Worm (Caenorhabditis elegans): ENCODE results near the gene exos-9.

exos-9 gene

ce11 chrIII:7184022-7184421, 13.9 kb downstream of the exos-9 start, which contains the start of gene yju-2 (continued):
- TF ChIP-seq snpc-4 (GFP tag; optimal IDR thresholded peaks at IDR 0.05), result peak; percentile 31
- TF ChIP-seq snpc-4 (tag; optimal IDR thresholded peaks at IDR 0.05), result peak in 2 of 4 experiments; percentile 38 to 41
- peak; percentile 16 for TF ChIP-seq ama-1 (optimal IDR thresholded peaks at IDR 0.05)
- peak in 1 of 2 experiments; percentile 38 for TF ChIP-seq ama-1 (GFP tag; optimal IDR thresholded peaks at IDR 0.05)
- peak; percentile 7 for TF ChIP-seq nhr-80 (tag; optimal IDR thresholded peaks at IDR 0.05)
- no peak for TF ChIP-seq sea-2 (GFP tag; IDR thresholded peaks at IDR 0.05)
- no peak for TF ChIP-seq F37B4.10 (GFP tag; IDR thresholded peaks at IDR 0.05)
- TF ChIP-seq lin-54 (GFP tag; optimal IDR thresholded peaks at IDR 0.05), result peak; percentile 16
- TF ChIP-seq B0336.3 (GFP tag; IDR thresholded peaks at IDR 0.05), result 0 out of 2 replicates have a peak, but pooled peaks have one; percentile 22
- TF ChIP-seq mcd-1 (GFP tag; IDR thresholded peaks at IDR 0.05), result peak; percentile 68
- TF ChIP-seq repo-1 (tag; optimal IDR thresholded peaks at IDR 0.05), result peak; percentile 18
- no peak for TF ChIP-seq lag-1 (GFP tag; IDR thresholded peaks at IDR 0.05)
- TF ChIP-seq hrde-1 (tag; optimal IDR thresholded peaks at IDR 0.05; ENCODE audit: borderline replicate concordance), result no peak
- peak; percentile 7 for TF ChIP-seq lsl-1 (GFP tag; optimal IDR thresholded peaks at IDR 0.05)
- peak; percentile 2 for TF ChIP-seq ztf-18 (tag; optimal IDR thresholded peaks at IDR 0.05)

- TF ChIP-seq Y53G8AR.9 (GFP tag; conservative IDR thresholded peaks at IDR 0.05) (0 out of 2 replicates have a peak, but pooled peaks have one; percentile 45), lin-40 (tag; optimal IDR thresholded peaks at IDR 0.05) (no peak), pbrm-1 (GFP tag; IDR thresholded peaks at IDR 0.05) (peak; percentile 43; the same call in 1 of the 2 replicates), tbx-9 (tag; optimal IDR thresholded peaks at IDR 0.05; ENCODE audit: borderline replicate concordance) (no peak), Y56A3A.18 (GFP tag; IDR thresholded peaks at IDR 0.05) (no peak), nhr-80 (tag; optimal IDR thresholded peaks at IDR 0.05) (peak; percentile 53), pha-4 (tag; optimal IDR thresholded peaks at IDR 0.05) (no peak), egl-44 (GFP tag; IDR thresholded peaks at IDR 0.05) (no peak), lin-54 (GFP tag; optimal IDR thresholded peaks at IDR 0.05) (peak; percentile 42), F57C9.4 (tag; optimal IDR thresholded peaks at IDR 0.05) (no peak), lir-1 (GFP tag; conservative IDR thresholded peaks at IDR 0.05) (no peak), egrh-3 (GFP tag; IDR thresholded peaks at IDR 0.05) (no peak), efl-1 (GFP tag; optimal IDR thresholded peaks at IDR 0.05) (peak; percentile 18), F10E7.11 (tag; optimal IDR thresholded peaks at IDR 0.05) (no peak), cebp-1 (GFP tag; IDR thresholded peaks at IDR 0.05) (peak; percentile 81), cebp-1 (tag; optimal IDR thresholded peaks at IDR 0.05) (peak; percentile 86), ceh-40 (GFP tag; IDR thresholded peaks at IDR 0.05) (no peak), madf-8 (GFP tag; conservative IDR thresholded peaks at IDR 0.05) (peak; percentile 14; the same call in 1 of the 2 replicates), K11D2.4 (GFP tag; IDR thresholded peaks at IDR 0.05) (no peak), cebp-2 (GFP tag; IDR thresholded peaks at IDR 0.05) (no peak), F23B12.7 (tag; optimal IDR thresholded peaks at IDR 0.05; ENCODE audit: insufficient read depth) (peak; percentile 13), ztf-22 (GFP tag; optimal IDR thresholded peaks at IDR 0.05) (no peak), somi-1 (GFP tag; optimal IDR thresholded peaks at IDR 0.05) (peak; percentile 0), sptf-2 (GFP tag; optimal IDR thresholded peaks at IDR 0.05) (no peak), dox-1 (GFP tag; IDR thresholded peaks at IDR 0.05) (peak; percentile 72), T07F8.4 (tag; optimal IDR thresholded peaks at IDR 0.05) (no peak), die-1 (tag; optimal IDR thresholded peaks at IDR 0.05) (peak; percentile 49), ZK185.1 (tag; optimal IDR thresholded peaks at IDR 0.05; ENCODE audit: poor library complexity, severe bottlenecking) (peak; percentile 24), lin-35 (GFP tag; optimal IDR thresholded peaks at IDR 0.05) (peak in 1 of 3 experiments; percentile 28), atf-7 (tag; optimal IDR thresholded peaks at IDR 0.05) (peak; percentile 21), B0336.3 (GFP tag; IDR thresholded peaks at IDR 0.05) (peak; percentile 70), Y95B8A.8 (GFP tag; IDR thresholded peaks at IDR 0.05) (no peak; the same call in 1 of the 2 replicates), ama-1 (optimal IDR thresholded peaks at IDR 0.05) (no peak), ama-1 (GFP tag; optimal IDR thresholded peaks at IDR 0.05) (peak; percentile 2 to 16), mcd-1 (GFP tag; IDR thresholded peaks at IDR 0.05) (peak; percentile 64), ceh-79 (tag; optimal IDR thresholded peaks at IDR 0.05) (no peak), D2030.7 (GFP tag; IDR thresholded peaks at IDR 0.05) (peak; percentile 27; the same call in 1 of the 2 replicates), B0019.2 (GFP tag; conservative IDR thresholded peaks at IDR 0.05) (no peak; the same call in 1 of the 2 replicates)
These were observed 16.1 kb downstream of the exos-9 start, which contains the start of gene epg-4 for ce11 chrIII:7181822-7182221. Gene epg-4, plus strand, starts transcription at chrIII:7182167.
